Fruit fly (Drosophila melanogaster) whole organism, embryonic: Measurements from ENCODE around the gene CG14340.

Source experiments
- B-H1 ChIP-seq: fragments of 200-800 bp; sonication (Bioruptor generic); IDR thresholded peaks from 3 replicates; pipeline ENCODE4 v1.3.6; 2022; ENCODE audit warnings: missing biosample characterization, missing genetic modification characterization
- BtbVII ChIP-seq: fragments of 200-800 bp; sonication (Bioruptor generic); optimal IDR thresholded peaks from 3 replicates; lab custom pipeline; 2017; ENCODE audit warnings: missing biosample characterization, mild to moderate bottlenecking, missing genetic modification characterization
- CG10267 ChIP-seq: fragments of 200-800 bp; sonication (Bioruptor generic); optimal IDR thresholded peaks from 2 replicates; lab custom pipeline; 2018; ENCODE audit warnings: missing biosample characterization, mild to moderate bottlenecking, missing genetic modification characterization, moderate library complexity
- CG10366 ChIP-seq: fragments of 200-800 bp; sonication (Bioruptor generic); IDR thresholded peaks from 2 replicates; pipeline ENCODE4 v1.3.6; 2022; ENCODE audit warnings: missing biosample characterization, missing genetic modification characterization
- CG11247 ChIP-seq: fragments of 200-800 bp; sonication (Bioruptor generic); IDR thresholded peaks from 2 replicates; pipeline ENCODE4 v1.3.6; 2022; ENCODE audit warnings: missing biosample characterization, missing genetic modification characterization
- CG11456 ChIP-seq: fragments of 200-800 bp; sonication (Bioruptor generic); IDR thresholded peaks from 3 replicates; pipeline ENCODE4 v1.3.6; 2022; ENCODE audit warnings: missing biosample characterization, missing genetic modification characterization
- CG12299 ChIP-seq: fragments of 200-800 bp; sonication (Bioruptor generic); optimal IDR thresholded peaks from 2 replicates; lab custom pipeline; 2018; ENCODE audit warnings: missing biosample characterization, mild to moderate bottlenecking, missing genetic modification characterization
- CG12391 ChIP-seq: fragments of 200-800 bp; sonication (Bioruptor generic); optimal IDR thresholded peaks from 3 replicates; lab custom pipeline; 2018; ENCODE audit warnings: missing biosample characterization, mild to moderate bottlenecking, missing genetic modification characterization, moderate library complexity
- CG13123 ChIP-seq: fragments of 200-800 bp; sonication (Bioruptor generic); optimal IDR thresholded peaks from 2 replicates; lab custom pipeline; 2016; ENCODE audit warnings: missing biosample characterization, missing genetic modification characterization
- CG13424 ChIP-seq: fragments of 200-800 bp; sonication (Bioruptor generic); optimal IDR thresholded peaks from 2 replicates; lab custom pipeline; 2019; ENCODE audit warnings: missing biosample characterization, mild to moderate bottlenecking, missing genetic modification characterization, moderate library complexity
- CG13624 ChIP-seq: fragments of 200-800 bp; sonication (Bioruptor generic); optimal IDR thresholded peaks from 2 replicates; lab custom pipeline; 2016; ENCODE audit warnings: missing biosample characterization, missing genetic modification characterization
- CG14014 ChIP-seq: fragments of 200-800 bp; sonication (Bioruptor generic); IDR thresholded peaks from 2 replicates; pipeline ENCODE4 v1.3.6; 2022; ENCODE audit warnings: missing biosample characterization, missing genetic modification characterization
- CG14965 ChIP-seq: fragments of 200-800 bp; sonication (Bioruptor generic); optimal IDR thresholded peaks from 2 replicates; lab custom pipeline; 2016; ENCODE audit warnings: missing biosample characterization, missing genetic modification characterization, borderline replicate concordance
- CG17612 ChIP-seq: fragments of 200-800 bp; sonication (Bioruptor generic); IDR thresholded peaks from 2 replicates; pipeline ENCODE4 v1.3.6; 2022; ENCODE audit warnings: missing biosample characterization, missing genetic modification characterization
- CG1792 ChIP-seq: fragments of 200-800 bp; sonication (Bioruptor generic); optimal IDR thresholded peaks from 2 replicates; lab custom pipeline; 2016; ENCODE audit warnings: missing biosample characterization, missing genetic modification characterization
- CG3847 ChIP-seq: fragments of 200-800 bp; sonication (Bioruptor generic); IDR thresholded peaks from 2 replicates; pipeline ENCODE4 v1.3.6; 2022; ENCODE audit warnings: missing biosample characterization, missing genetic modification characterization
- CG42726 ChIP-seq: fragments of 200-800 bp; sonication (Bioruptor generic); IDR thresholded peaks from 2 replicates; pipeline ENCODE4 v1.3.6; 2022; ENCODE audit warnings: missing biosample characterization, missing genetic modification characterization; ENCODE audit not compliant: partially characterized antibody
- CG4617 ChIP-seq: fragments of 200-800 bp; sonication (Bioruptor generic); optimal IDR thresholded peaks from 3 replicates; lab custom pipeline; 2016; ENCODE audit warnings: missing biosample characterization, missing genetic modification characterization, borderline replicate concordance
- CG5245 ChIP-seq: fragments of 200-800 bp; sonication (Bioruptor generic); optimal IDR thresholded peaks from 3 replicates; lab custom pipeline; 2016; ENCODE audit warnings: missing biosample characterization, missing genetic modification characterization
- CG7745 ChIP-seq: fragments of 200-800 bp; sonication (Bioruptor generic); optimal IDR thresholded peaks from 2 replicates; lab custom pipeline; 2018; ENCODE audit warnings: missing biosample characterization, mild to moderate bottlenecking, missing genetic modification characterization, moderate library complexity
- CrebB ChIP-seq: fragments of 200-800 bp; sonication (Bioruptor generic); optimal IDR thresholded peaks from 3 replicates; lab custom pipeline; 2018; ENCODE audit warnings: missing biosample characterization, mild to moderate bottlenecking, missing genetic modification characterization
- Dad ChIP-seq: fragments of 200-800 bp; sonication (Bioruptor generic); optimal IDR thresholded peaks from 3 replicates; lab custom pipeline; 2016; ENCODE audit warnings: missing biosample characterization, missing genetic modification characterization
- Dek ChIP-seq: fragments of 200-800 bp; sonication (Bioruptor generic); optimal IDR thresholded peaks from 3 replicates; lab custom pipeline; 2019; ENCODE audit warnings: missing biosample characterization, mild to moderate bottlenecking, missing genetic modification characterization, moderate library complexity
- Dip3 ChIP-seq: fragments of 200-800 bp; sonication (Bioruptor generic); optimal IDR thresholded peaks from 3 replicates; lab custom pipeline; 2016; ENCODE audit warnings: missing biosample characterization, missing genetic modification characterization
- Dref ChIP-seq: fragments of 200-800 bp; sonication (Bioruptor generic); IDR thresholded peaks from 2 replicates; pipeline ENCODE4 v1.3.6; 2022; ENCODE audit warnings: missing biosample characterization, missing genetic modification characterization
- HmgD ChIP-seq: fragments of 200-800 bp; sonication (Bioruptor generic); optimal IDR thresholded peaks from 3 replicates; lab custom pipeline; 2016; ENCODE audit warnings: missing biosample characterization, missing genetic modification characterization
- Oaz ChIP-seq: fragments of 200-800 bp; sonication (Bioruptor generic); IDR thresholded peaks from 2 replicates; pipeline ENCODE4 v1.3.6; 2022; ENCODE audit warnings: missing biosample characterization, missing genetic modification characterization
- Oli ChIP-seq: fragments of 200-800 bp; sonication (Bioruptor generic); optimal IDR thresholded peaks from 2 replicates; lab custom pipeline; 2018; ENCODE audit warnings: missing biosample characterization, mild to moderate bottlenecking, missing genetic modification characterization, moderate library complexity
- Scr ChIP-seq: fragments of 200-800 bp; sonication (Bioruptor generic); IDR thresholded peaks from 2 replicates; pipeline ENCODE4 v1.3.6; 2022; ENCODE audit warnings: missing biosample characterization, missing genetic modification characterization; ENCODE audit not compliant: partially characterized antibody
- Sox102F ChIP-seq: fragments of 200-800 bp; sonication (Bioruptor generic); optimal IDR thresholded peaks from 2 replicates; lab custom pipeline; 2018; ENCODE audit warnings: missing biosample characterization, mild to moderate bottlenecking, missing genetic modification characterization, moderate library complexity
- Stat92E ChIP-seq, 3 experiments: fragments of >200 bp in 2 of 3; fragments of 200-800 bp in 1 of 3; sonication (Bioruptor generic) in 1 of 3; optimal IDR thresholded peaks; 2 replicates each; lab custom pipeline; 2017 to 2019; ENCODE audit warnings: missing biosample characterization in 3 of 3, missing genetic modification characterization in 3 of 3, mild to moderate bottlenecking in 1 of 3, moderate library complexity in 1 of 3
- bab2 ChIP-seq: fragments of 200-800 bp; sonication (Bioruptor generic); optimal IDR thresholded peaks from 2 replicates; lab custom pipeline; 2016; ENCODE audit warnings: missing biosample characterization, missing genetic modification characterization
- cato ChIP-seq: fragments of 200-800 bp; sonication (Bioruptor generic); optimal IDR thresholded peaks from 2 replicates; lab custom pipeline; 2016; ENCODE audit warnings: missing biosample characterization, missing genetic modification characterization, borderline replicate concordance
- corto ChIP-seq: fragments of 200-800 bp; sonication (Bioruptor generic); optimal IDR thresholded peaks from 2 replicates; lab custom pipeline; 2016; ENCODE audit warnings: missing biosample characterization, mild to moderate bottlenecking, missing genetic modification characterization, moderate library complexity
- crol ChIP-seq: fragments of 200-800 bp; sonication (Bioruptor generic); IDR thresholded peaks from 2 replicates; pipeline ENCODE4 v1.3.6; 2022; ENCODE audit warnings: missing biosample characterization, missing genetic modification characterization
- cwo ChIP-seq: fragments of 200-800 bp; sonication (Bioruptor generic); optimal IDR thresholded peaks from 3 replicates; lab custom pipeline; 2017; ENCODE audit warnings: missing biosample characterization, missing genetic modification characterization, mild to moderate bottlenecking, moderate library complexity, missing genetic modification reagents
- fd3F ChIP-seq: fragments of 200-800 bp; sonication (Bioruptor generic); optimal IDR thresholded peaks from 2 replicates; lab custom pipeline; 2018; ENCODE audit warnings: missing biosample characterization, mild to moderate bottlenecking, missing genetic modification characterization, moderate library complexity
- fu2 ChIP-seq: fragments of 200-800 bp; sonication (Bioruptor generic); optimal IDR thresholded peaks from 2 replicates; lab custom pipeline; 2016; ENCODE audit warnings: missing biosample characterization, missing genetic modification characterization
- gfzf ChIP-seq: fragments of 200-800 bp; sonication (Bioruptor generic); optimal IDR thresholded peaks from 2 replicates; lab custom pipeline; 2016; ENCODE audit warnings: missing biosample characterization, mild to moderate bottlenecking, missing genetic modification characterization, moderate library complexity
- grau ChIP-seq: fragments of 200-800 bp; optimal IDR thresholded peaks from 3 replicates; lab custom pipeline; 2019; ENCODE audit warnings: missing biosample characterization, mild to moderate bottlenecking, missing genetic modification characterization, moderate library complexity
- hkb ChIP-seq, 2 experiments: fragments of 200-800 bp in 1 of 2; fragments of >200 bp in 1 of 2; sonication (Bioruptor generic) in 1 of 2; IDR thresholded peaks in 1 of 2; optimal IDR thresholded peaks in 1 of 2; 2 replicates each; pipeline versions ENCODE4 v1.3.6 to Lab custom; 2017 to 2022; ENCODE audit warnings: missing biosample characterization in 1 of 2, missing genetic modification characterization in 1 of 2
- lov ChIP-seq, 2 experiments: fragments of 200-800 bp in 1 of 2; fragments of >200 bp in 1 of 2; sonication (Bioruptor generic) in 1 of 2; IDR thresholded peaks in 1 of 2; optimal IDR thresholded peaks in 1 of 2; 2 replicates in 1 of 2; 3 replicates in 1 of 2; pipeline versions ENCODE4 v1.3.6 to Lab custom; 2017 to 2022; ENCODE audit warnings: missing biosample characterization in 1 of 2, missing genetic modification characterization in 1 of 2
- prd ChIP-seq, 3 experiments: fragments of >200 bp in 2 of 3; fragments of 200-800 bp in 1 of 3; sonication (Bioruptor generic) in 1 of 3; optimal IDR thresholded peaks in 2 of 3; IDR thresholded peaks in 1 of 3; 2 replicates in 2 of 3; 3 replicates in 1 of 3; pipeline versions ENCODE4 v1.3.6 to Lab custom; 2017 to 2022; ENCODE audit warnings: missing biosample characterization in 1 of 3, missing genetic modification characterization in 1 of 3
- sim ChIP-seq: fragments of 200-800 bp; sonication (Bioruptor generic); IDR thresholded peaks from 2 replicates; pipeline ENCODE4 v1.3.6; 2022; ENCODE audit warnings: missing biosample characterization, missing genetic modification characterization
- tin ChIP-seq: fragments of 200-800 bp; sonication (Bioruptor generic); optimal IDR thresholded peaks from 3 replicates; lab custom pipeline; 2016; ENCODE audit warnings: missing biosample characterization, missing genetic modification characterization
- trem ChIP-seq: fragments of 200-800 bp; optimal IDR thresholded peaks from 3 replicates; lab custom pipeline; 2019; ENCODE audit warnings: missing biosample characterization, mild to moderate bottlenecking, missing genetic modification characterization, moderate library complexity
- vnd ChIP-seq: fragments of 200-800 bp; sonication (Bioruptor generic); IDR thresholded peaks from 3 replicates; pipeline ENCODE4 v1.3.6; 2022; ENCODE audit warnings: missing biosample characterization, missing genetic modification characterization; ENCODE audit not compliant: partially characterized antibody
- zen ChIP-seq: fragments of 200-800 bp; sonication (Bioruptor generic); optimal IDR thresholded peaks from 3 replicates; lab custom pipeline; 2018; ENCODE audit warnings: missing biosample characterization, mild to moderate bottlenecking, missing genetic modification characterization, moderate library complexity

CG14340 gene

dm6 chr2L:1070332-1070731, 42.4 kb upstream of the CG14340 start (continued):
- TF ChIP-seq CG10267 (tag; lab: Kevin White, UChicago) (peak; percentile 15), sim (GFP tag; lab: Robert Waterston, UW) (no peak), CG17612 (GFP tag; lab: Robert Waterston, UW) (no peak), HmgD (GFP tag; lab: Kevin White, UChicago) (no peak), BtbVII (GFP tag; lab: Kevin White, UChicago) (no peak), gfzf (GFP tag; lab: Kevin White, UChicago) (no peak), CrebB (tag; lab: Kevin White, UChicago) (no peak), CG13424 (tag; lab: Kevin White, UChicago) (peak; percentile 14), grau (tag; lab: Kevin White, UChicago) (peak; percentile 20), CG11247 (GFP tag; lab: Robert Waterston, UW) (no peak), Oaz (GFP tag; lab: Robert Waterston, UW) (no peak), cwo (GFP tag; lab: Kevin White, UChicago) (no peak), CG5245 (GFP tag; lab: Kevin White, UChicago) (peak; percentile 3), Oli (peak; percentile 16), CG14965 (no peak), cato (no peak), Dref (GFP tag; lab: Robert Waterston, UW) (no peak), CG11456 (GFP tag; lab: Robert Waterston, UW) (0 out of 3 replicates have a peak, but pooled peaks have one; percentile 46), bab2 (GFP tag; lab: Kevin White, UChicago) (peak; percentile 14), Dip3 (GFP tag; lab: Kevin White, UChicago) (no peak), hkb (optimal IDR thresholded peaks at IDR 0.05; lab: Kevin White, UChicago) (no peak), hkb (GFP tag; IDR thresholded peaks at IDR 0.05; lab: Robert Waterston, UW) (peak; percentile 23; the same call in 1 of the 2 replicates), CG3847 (GFP tag; lab: Robert Waterston, UW) (no peak), CG13123 (GFP tag; lab: Kevin White, UChicago) (no peak), fd3F (GFP tag; lab: Kevin White, UChicago) (no peak), prd (optimal IDR thresholded peaks at IDR 0.05; lab: Kevin White, UChicago) (no peak), prd (GFP tag; IDR thresholded peaks at IDR 0.05; lab: Robert Waterston, UW) (peak; percentile 73; the same call in 2 of the 3 replicates), trem (tag; lab: Kevin White, UChicago) (peak; percentile 9), lov (optimal IDR thresholded peaks at IDR 0.05; lab: Kevin White, UChicago) (no peak), lov (GFP tag; IDR thresholded peaks at IDR 0.05; lab: Robert Waterston, UW) (0 out of 3 replicates have a peak, but pooled peaks have one; percentile 28), CG10366 (GFP tag; lab: Robert Waterston, UW) (no peak; the same call in 1 of the 2 replicates), zen (tag; lab: Kevin White, UChicago) (peak; percentile 18), CG7745 (no peak), CG42726 (GFP tag; lab: Robert Waterston, UW) (no peak), CG4617 (GFP tag; lab: Kevin White, UChicago) (no peak), vnd (GFP tag; lab: Robert Waterston, UW) (no peak), CG12299 (tag; lab: Kevin White, UChicago) (no peak), CG14014 (GFP tag; lab: Robert Waterston, UW) (no peak), tin (GFP tag; lab: Kevin White, UChicago) (peak; percentile 2), CG13624 (no peak), corto (GFP tag; lab: Kevin White, UChicago) (no peak), CG12391 (peak; percentile 56), Dad (GFP tag; lab: Kevin White, UChicago) (no peak), fu2 (GFP tag; lab: Kevin White, UChicago) (no peak), Stat92E (GFP tag; optimal IDR thresholded peaks at IDR 0.05; lab: Kevin White, UChicago) (no peak), Scr (no peak), CG1792 (GFP tag; lab: Kevin White, UChicago) (no peak), Dek (no peak), crol (0 out of 2 replicates have a peak, but pooled peaks have one; percentile 18), B-H1 (GFP tag; lab: Robert Waterston, UW) (no peak), Sox102F (peak; percentile 41)
